Fruit fly (Drosophila melanogaster): ENCODE measurements around the gene CG13300.

The CG13300 gene

DNA sequence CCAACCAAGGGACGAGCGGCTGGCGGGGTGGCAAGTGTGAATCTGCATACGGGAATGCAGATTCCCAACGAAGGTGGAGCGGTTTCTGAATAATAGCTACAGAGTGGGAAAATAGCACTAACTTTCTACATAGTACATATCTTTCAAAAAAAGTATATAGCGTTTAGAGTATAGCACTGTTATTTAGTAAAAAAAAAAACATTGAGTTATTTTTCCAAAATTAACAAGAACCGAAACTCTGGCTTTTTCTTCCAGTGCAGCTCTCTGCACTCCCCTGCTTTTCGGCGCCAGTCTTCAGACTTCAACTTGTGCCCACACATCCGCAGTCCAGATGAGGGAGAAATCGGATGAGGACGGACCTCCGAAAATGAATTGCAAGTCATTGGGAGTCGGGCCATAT, 19.2 kb upstream of the CG13300 start (continued):
- TF ChIP-seq pdm3 (GFP tag; optimal IDR thresholded peaks at IDR 0.05) (peak; percentile 25), OdsH (GFP tag; optimal IDR thresholded peaks at IDR 0.05) (peak; percentile 27), Smox (GFP tag; optimal IDR thresholded peaks at IDR 0.05) (peak; percentile 13), CG11902 (GFP tag; optimal IDR thresholded peaks at IDR 0.05) (peak; percentile 47), CG10631 (GFP tag; optimal IDR thresholded peaks at IDR 0.05) (peak; percentile 51), esn (GFP tag; optimal IDR thresholded peaks at IDR 0.05) (peak; percentile 25), CG9139 (GFP tag; optimal IDR thresholded peaks at IDR 0.05) (peak; percentile 24), CG8319 (GFP tag; optimal IDR thresholded peaks at IDR 0.05) (no peak), fd85E (GFP tag; optimal IDR thresholded peaks at IDR 0.05) (no peak), CG31627 (GFP tag; optimal IDR thresholded peaks at IDR 0.05) (peak; percentile 10), svp (GFP tag) (peak; percentile 82), Sox15 (GFP tag; optimal IDR thresholded peaks at IDR 0.05) (no peak), CG8632 (GFP tag; optimal IDR thresholded peaks at IDR 0.05) (no peak), Met (GFP tag; optimal IDR thresholded peaks at IDR 0.05) (peak; percentile 36), CG6163 (GFP tag; IDR thresholded peaks at IDR 0.05) (peak; percentile 87), CG32006 (GFP tag; optimal IDR thresholded peaks at IDR 0.05) (peak; percentile 29)

DNA sequence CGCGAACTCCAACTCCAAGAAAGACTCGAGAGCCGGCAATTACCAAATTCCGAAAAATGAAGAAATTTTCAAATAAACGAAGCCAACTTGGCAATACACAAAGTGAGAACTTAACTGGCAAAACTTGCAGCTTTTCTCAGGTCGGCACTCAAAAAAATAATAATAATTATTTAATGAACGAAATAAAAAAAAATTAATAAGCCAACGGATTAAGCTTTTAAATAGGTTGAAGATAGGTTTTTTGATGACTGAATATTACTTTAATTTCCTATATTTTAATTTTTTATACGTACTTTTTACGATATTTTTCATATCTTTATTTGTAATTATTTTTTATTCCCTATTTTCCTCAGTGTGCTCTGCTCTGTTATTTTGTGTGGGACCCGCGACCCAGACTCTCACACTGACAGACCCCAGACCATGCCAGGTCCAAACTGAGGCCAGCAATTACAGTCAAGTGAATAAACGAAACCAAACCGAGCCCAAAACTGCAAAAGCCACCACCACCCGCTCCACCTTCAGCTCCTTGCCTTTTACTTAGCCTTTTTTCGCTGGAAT, 17.5 kb upstream of the CG13300 start:
- TF ChIP-seq Ets21C (GFP tag; optimal IDR thresholded peaks at IDR 0.05) (no peak), acj6 (GFP tag; optimal IDR thresholded peaks at IDR 0.05) (peak; percentile 37), Gug (GFP tag; IDR thresholded peaks at IDR 0.05) (no peak), CG34406 (GFP tag; optimal IDR thresholded peaks at IDR 0.05) (peak; percentile 40), achi (GFP tag; optimal IDR thresholded peaks at IDR 0.05) (peak; percentile 30), salr (GFP tag; optimal IDR thresholded peaks at IDR 0.05) (no peak), CG10669 (GFP tag; optimal IDR thresholded peaks at IDR 0.05) (no peak), cyc (GFP tag; optimal IDR thresholded peaks at IDR 0.05) (peak; percentile 51), CG10631 (GFP tag; optimal IDR thresholded peaks at IDR 0.05) (peak; percentile 26), Eip93F (GFP tag; optimal IDR thresholded peaks at IDR 0.05) (no peak), CG8632 (GFP tag; optimal IDR thresholded peaks at IDR 0.05) (peak; percentile 7), CG8119 (GFP tag; IDR thresholded peaks at IDR 0.05) (no peak), Sox14 (GFP tag; optimal IDR thresholded peaks at IDR 0.05) (no peak), CG6163 (GFP tag; IDR thresholded peaks at IDR 0.05) (no peak), CG11762 (GFP tag; optimal IDR thresholded peaks at IDR 0.05; ENCODE audit: insufficient read depth) (peak; percentile 20), vri (GFP tag; optimal IDR thresholded peaks at IDR 0.05) (peak; percentile 30), Sox102F (GFP tag; optimal IDR thresholded peaks at IDR 0.05) (peak; percentile 10), Smox (GFP tag; optimal IDR thresholded peaks at IDR 0.05) (peak; percentile 47), CG3919 (GFP tag; optimal IDR thresholded peaks at IDR 0.05) (peak; percentile 31), topi (GFP tag; optimal IDR thresholded peaks at IDR 0.05) (peak; percentile 54), Met (GFP tag; optimal IDR thresholded peaks at IDR 0.05) (peak; percentile 37), Hr39 (GFP tag; optimal IDR thresholded peaks at IDR 0.05) (no peak), CG9139 (GFP tag; optimal IDR thresholded peaks at IDR 0.05) (no peak), esn (GFP tag; optimal IDR thresholded peaks at IDR 0.05) (peak; percentile 57), Ets96B (tag; optimal IDR thresholded peaks at IDR 0.05) (no peak), Hr4 (GFP tag; optimal IDR thresholded peaks at IDR 0.05) (no peak), Eip78C (GFP tag) (peak; percentile 79), Blimp-1 (GFP tag; optimal IDR thresholded peaks at IDR 0.05) (peak; percentile 19), OdsH (GFP tag; optimal IDR thresholded peaks at IDR 0.05) (peak; percentile 22), svp (GFP tag) (peak; percentile 87)

DNA sequence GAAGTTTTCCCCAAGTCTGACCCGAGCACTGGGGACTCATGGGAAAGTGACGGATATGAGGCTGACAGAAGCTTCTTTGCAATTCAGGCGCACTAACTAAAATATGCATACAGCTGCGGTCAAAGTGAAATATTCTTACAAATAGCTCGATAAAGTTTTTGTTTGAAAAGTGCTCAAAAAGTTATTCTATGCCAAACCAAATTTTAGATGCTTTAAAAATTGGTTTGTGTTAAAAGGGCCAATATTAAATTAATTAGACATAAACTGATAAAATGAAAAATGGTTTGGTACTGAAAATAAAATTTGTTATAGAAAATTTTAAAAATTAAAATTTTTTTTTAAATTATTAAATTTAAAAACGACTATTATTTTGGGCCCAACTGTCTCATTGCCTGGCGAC, 14.4 kb upstream of the CG13300 start:
- no peak for TF ChIP-seq CG4318 (GFP tag; optimal IDR thresholded peaks at IDR 0.05)
- no peak for TF ChIP-seq achi (GFP tag; optimal IDR thresholded peaks at IDR 0.05)
- TF ChIP-seq Ets96B (tag; optimal IDR thresholded peaks at IDR 0.05), result peak; percentile 44
- peak; percentile 35 for TF ChIP-seq CG10669 (GFP tag; optimal IDR thresholded peaks at IDR 0.05)
- TF ChIP-seq Eip75B (GFP tag; optimal IDR thresholded peaks at IDR 0.05), result no peak
- TF ChIP-seq spab (GFP tag; optimal IDR thresholded peaks at IDR 0.05), result peak; percentile 24
- TF ChIP-seq fd85E (GFP tag; optimal IDR thresholded peaks at IDR 0.05), result no peak
- TF ChIP-seq CG3919 (GFP tag; optimal IDR thresholded peaks at IDR 0.05), result no peak
- TF ChIP-seq CG11902 (GFP tag; optimal IDR thresholded peaks at IDR 0.05), result no peak
